Fruit fly (Drosophila melanogaster) whole organism, wandering third instar larva: ENCODE measurements around the gene CG4854.

Experiments
- Dfd ChIP-seq: fragments of >200 bp; optimal IDR thresholded peaks from 2 replicates; lab custom pipeline; 2017; ENCODE audit warnings: missing biosample characterization, missing genetic modification characterization
- HLH106 ChIP-seq: fragments of 200-800 bp; optimal IDR thresholded peaks from 3 replicates; lab custom pipeline; 2019; ENCODE audit warnings: missing biosample characterization, mild to moderate bottlenecking, missing genetic modification characterization, moderate library complexity
- Rel ChIP-seq, 2 experiments: fragments of 200-800 bp; sonication (Bioruptor generic) in 1 of 2; optimal IDR thresholded peaks; 2 replicates in 1 of 2; 3 replicates in 1 of 2; lab custom pipeline; 2016 to 2019; ENCODE audit warnings: mild to moderate bottlenecking in 2 of 2, missing biosample characterization in 2 of 2, missing genetic modification characterization in 2 of 2, moderate library complexity in 1 of 2
- br ChIP-seq: fragments of 200-800 bp; sonication (Bioruptor generic); optimal IDR thresholded peaks from 2 replicates; lab custom pipeline; 2016; ENCODE audit warnings: missing biosample characterization, missing genetic modification characterization
- ey ChIP-seq: fragments of 200-800 bp; sonication (Bioruptor generic); optimal IDR thresholded peaks from 2 replicates; lab custom pipeline; 2016; ENCODE audit warnings: missing biosample characterization, missing genetic modification characterization
- h ChIP-seq: fragments of 200-800 bp; sonication (Bioruptor generic); optimal IDR thresholded peaks from 3 replicates; lab custom pipeline; 2016; ENCODE audit warnings: missing biosample characterization, mild to moderate bottlenecking, missing genetic modification characterization
- pan ChIP-seq: fragments of >200 bp; optimal IDR thresholded peaks from 2 replicates; lab custom pipeline; 2017
- usp ChIP-seq: fragments of >200 bp; optimal IDR thresholded peaks from 2 replicates; lab custom pipeline; 2017; ENCODE audit warnings: missing biosample characterization, missing genetic modification characterization

DNA sequence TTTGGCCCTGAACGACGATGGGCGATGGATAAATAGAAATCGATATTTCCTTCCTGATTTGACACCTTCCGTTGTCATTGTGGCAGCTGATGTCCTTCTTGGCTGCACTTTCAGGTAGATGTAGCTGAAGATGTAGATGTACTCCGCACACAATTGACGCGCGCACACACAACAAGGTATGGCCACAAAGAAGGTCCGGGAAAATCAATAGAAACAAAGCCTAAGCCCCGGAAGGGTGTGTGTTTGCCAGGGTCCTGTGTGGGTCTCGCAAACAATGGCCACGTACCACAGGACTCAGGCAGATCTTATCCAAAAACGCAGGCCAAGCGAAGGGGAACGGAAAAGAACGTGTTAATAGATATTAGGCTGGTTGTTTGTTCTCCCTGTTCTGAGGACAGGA lies 32.5 kb upstream of the CG4854 start:
- TF ChIP-seq pan (no peak), Rel (GFP tag; optimal IDR thresholded peaks at IDR 0.05; lab: Kevin White, UChicago) (no peak), Rel (tag; optimal IDR thresholded peaks at IDR 0.05; lab: Kevin White, UChicago) (no peak), ey (GFP tag; lab: Kevin White, UChicago) (no peak), usp (GFP tag; lab: Kevin White, UChicago) (no peak), Dfd (GFP tag; lab: Kevin White, UChicago) (no peak), HLH106 (no peak), br (GFP tag; lab: Kevin White, UChicago) (no peak), h (no peak)
